Worm (Caenorhabditis elegans) whole organism, L4 larva: ENCODE results near the gene Y77E11A.7.

Source experiments
- lir-3 ChIP-seq: sonication (generic microtip); optimal IDR thresholded peaks from 2 replicates; lab custom pipeline; 2016; ENCODE audit warnings: mild to moderate bottlenecking, missing genetic modification characterization, missing compliant biosample characterization
- zip-2 ChIP-seq: fragments of 150-350 bp; optimal IDR thresholded peaks from 2 replicates; lab custom pipeline; 2014; ENCODE audit warnings: missing biosample characterization, missing genetic modification characterization

ce11 chrIV:1407507-1407906 lies 12.1 kb downstream of the Y77E11A.7 start:
- no peak for TF ChIP-seq lir-3 (tag; lab: Kevin White, UChicago)
- no peak for TF ChIP-seq zip-2 (tag; lab: Kevin White, UChicago)
